Worm (Caenorhabditis elegans): Measurements from ENCODE around the gene polq-1.

ce11 chrIII:5814098-5814497 is 11.1 kb upstream of the polq-1 start:
- TF ChIP-seq pqm-1 (tag; optimal IDR thresholded peaks at IDR 0.05) (no peak), jun-1 (tag; optimal IDR thresholded peaks at IDR 0.05) (no peak), nhr-11 (tag; optimal IDR thresholded peaks at IDR 0.05) (no peak), mdl-1 (tag; optimal IDR thresholded peaks at IDR 0.05) (no peak), ztf-4 (tag; optimal IDR thresholded peaks at IDR 0.05) (no peak), pag-3 (tag; optimal IDR thresholded peaks at IDR 0.05; ENCODE audit: borderline replicate concordance, insufficient read depth) (no peak), egl-27 (tag; optimal IDR thresholded peaks at IDR 0.05) (no peak), skn-1 (tag; optimal IDR thresholded peaks at IDR 0.05) (no peak), tlp-1 (tag; optimal IDR thresholded peaks at IDR 0.05) (no peak), nhr-85 (tag) (no peak), nhr-237 (tag; optimal IDR thresholded peaks at IDR 0.05) (no peak), ceh-82 (tag; optimal IDR thresholded peaks at IDR 0.05) (no peak)
